Fruit fly (Drosophila melanogaster): ENCODE measurements around the gene Dfd.

- TF ChIP-seq sage (GFP tag; optimal IDR thresholded peaks at IDR 0.05) = no peak
- no peak for TF ChIP-seq Abd-B (GFP tag; optimal IDR thresholded peaks at IDR 0.05)
- TF ChIP-seq rgr (GFP tag; optimal IDR thresholded peaks at IDR 0.05) = peak; percentile 59
- TF ChIP-seq OdsH (GFP tag; optimal IDR thresholded peaks at IDR 0.05) = peak; percentile 47
- no peak for TF ChIP-seq Myc (optimal IDR thresholded peaks at IDR 0.05)
Observed at dm6 chr3R:6812107-6812875, 20.7 kb downstream of the Dfd start.

Measured in whole organism, wandering third instar larva.